Fruit fly (Drosophila melanogaster) whole organism, embryonic: ENCODE data around the gene BuGZ.

Experiments used
- Ada2b ChIP-seq: fragments of 200-800 bp; sonication (Bioruptor generic); IDR thresholded peaks from 2 replicates; pipeline ENCODE4 v1.3.6; 2022; ENCODE audit warnings: missing biosample characterization, missing genetic modification characterization
- BEAF-32 ChIP-seq: fragments of 200-800 bp; sonication (Bioruptor generic); optimal IDR thresholded peaks from 3 replicates; lab custom pipeline; 2017; ENCODE audit warnings: missing biosample characterization, missing genetic modification characterization, mild to moderate bottlenecking, moderate library complexity, missing genetic modification reagents
- CG12219 ChIP-seq: fragments of 200-800 bp; sonication (Bioruptor generic); optimal IDR thresholded peaks from 3 replicates; lab custom pipeline; 2018; ENCODE audit warnings: missing biosample characterization, mild to moderate bottlenecking, missing genetic modification characterization
- CG12659 ChIP-seq: fragments of 200-800 bp; sonication (Bioruptor generic); optimal IDR thresholded peaks from 3 replicates; lab custom pipeline; 2017; ENCODE audit warnings: mild to moderate bottlenecking, missing biosample characterization, missing genetic modification reagents, missing genetic modification characterization
- CG13775 ChIP-seq: fragments of 200-800 bp; sonication (Bioruptor generic); optimal IDR thresholded peaks from 3 replicates; lab custom pipeline; 2017; ENCODE audit warnings: missing biosample characterization, mild to moderate bottlenecking, missing genetic modification characterization
- CG13894 ChIP-seq: fragments of 200-800 bp; sonication (Bioruptor generic); optimal IDR thresholded peaks from 3 replicates; lab custom pipeline; 2018; ENCODE audit warnings: missing biosample characterization, mild to moderate bottlenecking, missing genetic modification characterization, moderate library complexity
- CG14710 ChIP-seq: fragments of 200-800 bp; sonication (Bioruptor generic); optimal IDR thresholded peaks from 3 replicates; lab custom pipeline; 2019; ENCODE audit warnings: missing biosample characterization, mild to moderate bottlenecking, missing genetic modification characterization, moderate library complexity
- CG17328 ChIP-seq: fragments of 200-800 bp; sonication (Bioruptor generic); IDR thresholded peaks from 2 replicates; pipeline ENCODE4 v1.3.6; 2022; ENCODE audit warnings: missing biosample characterization, missing genetic modification characterization
- CG17802 ChIP-seq: fragments of 200-800 bp; sonication (Bioruptor generic); optimal IDR thresholded peaks from 2 replicates; lab custom pipeline; 2018; ENCODE audit warnings: missing biosample characterization, mild to moderate bottlenecking, missing genetic modification characterization, moderate library complexity
- CG18476 ChIP-seq: fragments of 200-800 bp; sonication (Bioruptor generic); optimal IDR thresholded peaks from 2 replicates; lab custom pipeline; 2016; ENCODE audit warnings: missing biosample characterization, mild to moderate bottlenecking, missing genetic modification characterization
- CG2120 ChIP-seq: fragments of 200-800 bp; sonication (Bioruptor generic); optimal IDR thresholded peaks from 3 replicates; lab custom pipeline; 2016; ENCODE audit warnings: missing biosample characterization, missing genetic modification characterization
- CG30431 ChIP-seq: fragments of 200-800 bp; sonication (Bioruptor generic); optimal IDR thresholded peaks from 2 replicates; lab custom pipeline; 2017; ENCODE audit warnings: missing biosample characterization, missing genetic modification characterization
- CG4730 ChIP-seq: fragments of 200-800 bp; sonication (Bioruptor generic); IDR thresholded peaks from 2 replicates; pipeline ENCODE4 v1.3.6; 2022; ENCODE audit warnings: missing biosample characterization, missing genetic modification characterization
- CG4820 ChIP-seq: fragments of 200-800 bp; sonication (Bioruptor generic); optimal IDR thresholded peaks from 3 replicates; lab custom pipeline; 2016; ENCODE audit warnings: missing biosample characterization, missing genetic modification characterization
- CG7987 ChIP-seq: fragments of 200-800 bp; sonication (Bioruptor generic); optimal IDR thresholded peaks from 2 replicates; lab custom pipeline; 2018; ENCODE audit warnings: missing biosample characterization, mild to moderate bottlenecking, missing genetic modification characterization, moderate library complexity
- CG8388 ChIP-seq: fragments of 200-800 bp; sonication (Bioruptor generic); optimal IDR thresholded peaks from 2 replicates; lab custom pipeline; 2019; ENCODE audit warnings: missing biosample characterization, mild to moderate bottlenecking, missing genetic modification characterization, moderate library complexity
- CrebB ChIP-seq: fragments of 200-800 bp; sonication (Bioruptor generic); optimal IDR thresholded peaks from 3 replicates; lab custom pipeline; 2018; ENCODE audit warnings: missing biosample characterization, mild to moderate bottlenecking, missing genetic modification characterization
- Dek ChIP-seq: fragments of 200-800 bp; sonication (Bioruptor generic); optimal IDR thresholded peaks from 3 replicates; lab custom pipeline; 2019; ENCODE audit warnings: missing biosample characterization, mild to moderate bottlenecking, missing genetic modification characterization, moderate library complexity
- HLHmδ ChIP-seq: fragments of 200-800 bp; sonication (Bioruptor generic); optimal IDR thresholded peaks from 2 replicates; lab custom pipeline; 2018; ENCODE audit warnings: missing biosample characterization, mild to moderate bottlenecking, missing genetic modification characterization, moderate library complexity
- Hand ChIP-seq: fragments of 200-800 bp; sonication (Bioruptor generic); optimal IDR thresholded peaks from 2 replicates; lab custom pipeline; 2017; ENCODE audit warnings: mild to moderate bottlenecking, missing biosample characterization, missing genetic modification reagents, missing genetic modification characterization
- Max ChIP-seq: fragments of 200-800 bp; sonication (Bioruptor generic); optimal IDR thresholded peaks from 2 replicates; lab custom pipeline; 2016; ENCODE audit warnings: missing biosample characterization, mild to moderate bottlenecking, missing genetic modification characterization
- Med ChIP-seq: fragments of 200-800 bp; sonication (Bioruptor generic); peaks from one replicate; lab custom pipeline; 2016; ENCODE audit warnings: missing biosample characterization, missing genetic modification characterization, mild to moderate bottlenecking, inconsistent platforms, moderate library complexity
- Stat92E ChIP-seq, 3 experiments: fragments of >200 bp in 2 of 3; fragments of 200-800 bp in 1 of 3; sonication (Bioruptor generic) in 1 of 3; optimal IDR thresholded peaks; 2 replicates each; lab custom pipeline; 2017 to 2019; ENCODE audit warnings: missing biosample characterization in 3 of 3, missing genetic modification characterization in 3 of 3, mild to moderate bottlenecking in 1 of 3, moderate library complexity in 1 of 3
- al ChIP-seq: fragments of 200-800 bp; sonication (Bioruptor generic); IDR thresholded peaks from 2 replicates; pipeline ENCODE4 v1.3.6; 2022; ENCODE audit warnings: missing biosample characterization, missing genetic modification characterization
- az2 ChIP-seq: fragments of 200-800 bp; sonication (Bioruptor generic); optimal IDR thresholded peaks from 3 replicates; lab custom pipeline; 2016; ENCODE audit warnings: missing biosample characterization, missing genetic modification characterization
- cg ChIP-seq: fragments of 200-800 bp; sonication (Bioruptor generic); optimal IDR thresholded peaks from 3 replicates; lab custom pipeline; 2019; ENCODE audit warnings: missing biosample characterization, mild to moderate bottlenecking, missing genetic modification characterization, moderate library complexity
- corto ChIP-seq: fragments of 200-800 bp; sonication (Bioruptor generic); optimal IDR thresholded peaks from 2 replicates; lab custom pipeline; 2016; ENCODE audit warnings: missing biosample characterization, mild to moderate bottlenecking, missing genetic modification characterization, moderate library complexity
- da ChIP-seq: fragments of 200-800 bp; sonication (Bioruptor generic); optimal IDR thresholded peaks from 2 replicates; lab custom pipeline; 2016; ENCODE audit warnings: missing biosample characterization, missing genetic modification characterization
- dati ChIP-seq: fragments of 200-800 bp; sonication (Bioruptor generic); IDR thresholded peaks from 2 replicates; pipeline ENCODE4 v1.3.6; 2022; ENCODE audit warnings: missing biosample characterization, missing genetic modification characterization
- dysf ChIP-seq: fragments of 200-800 bp; sonication (Bioruptor generic); IDR thresholded peaks from 3 replicates; pipeline ENCODE4 v1.3.6; 2022; ENCODE audit warnings: missing biosample characterization, missing genetic modification characterization
- emc ChIP-seq: fragments of 200-800 bp; sonication (Bioruptor generic); optimal IDR thresholded peaks from 2 replicates; lab custom pipeline; 2016; ENCODE audit warnings: missing biosample characterization, missing genetic modification characterization
- eve ChIP-seq, 2 experiments: fragments of >200 bp; optimal IDR thresholded peaks; 2 replicates each; lab custom pipeline; 2017; ENCODE audit warnings: missing biosample characterization in 2 of 2, missing genetic modification characterization in 2 of 2
- gem ChIP-seq: fragments of 200-800 bp; sonication (Bioruptor generic); optimal IDR thresholded peaks from 2 replicates; lab custom pipeline; 2019; ENCODE audit warnings: missing biosample characterization, mild to moderate bottlenecking, missing genetic modification characterization, moderate library complexity
- gfzf ChIP-seq: fragments of 200-800 bp; sonication (Bioruptor generic); optimal IDR thresholded peaks from 2 replicates; lab custom pipeline; 2016; ENCODE audit warnings: missing biosample characterization, mild to moderate bottlenecking, missing genetic modification characterization, moderate library complexity
- grau ChIP-seq: fragments of 200-800 bp; optimal IDR thresholded peaks from 3 replicates; lab custom pipeline; 2019; ENCODE audit warnings: missing biosample characterization, mild to moderate bottlenecking, missing genetic modification characterization, moderate library complexity
- h ChIP-seq: fragments of >200 bp; optimal IDR thresholded peaks from 2 replicates; lab custom pipeline; 2017
- hb ChIP-seq: fragments of 200-800 bp; sonication (Bioruptor generic); IDR thresholded peaks from 3 replicates; pipeline ENCODE4 v1.3.6; 2022; ENCODE audit warnings: missing biosample characterization, missing genetic modification characterization; ENCODE audit not compliant: partially characterized antibody
- insv ChIP-seq, 2 experiments: fragments of 200-800 bp; sonication (Bioruptor generic); optimal IDR thresholded peaks; 3 replicates each; lab custom pipeline; 2016 to 2018; ENCODE audit warnings: missing biosample characterization in 2 of 2, missing genetic modification characterization in 2 of 2
- jumu ChIP-seq: fragments of 200-800 bp; sonication (Bioruptor generic); optimal IDR thresholded peaks from 3 replicates; lab custom pipeline; 2016; ENCODE audit warnings: missing biosample characterization, missing genetic modification characterization
- kni ChIP-seq: fragments of 200-800 bp; sonication (Bioruptor generic); optimal IDR thresholded peaks from 3 replicates; lab custom pipeline; 2017; ENCODE audit warnings: mild to moderate bottlenecking, missing biosample characterization, missing genetic modification reagents, missing genetic modification characterization
- nerfin-1 ChIP-seq: fragments of 200-800 bp; sonication (Bioruptor generic); optimal IDR thresholded peaks from 3 replicates; lab custom pipeline; 2019; ENCODE audit warnings: missing biosample characterization, mild to moderate bottlenecking, missing genetic modification characterization, moderate library complexity
- pan ChIP-seq, 4 experiments: fragments of >200 bp in 3 of 4; fragments of 200-800 bp in 1 of 4; sonication (Bioruptor generic) in 1 of 4; optimal IDR thresholded peaks in 3 of 4; IDR thresholded peaks in 1 of 4; 2 replicates each; pipeline versions ENCODE4 v1.3.6 to Lab custom; 2017 to 2022; ENCODE audit warnings: missing biosample characterization in 2 of 4, missing genetic modification characterization in 2 of 4, mixed read lengths in 1 of 4
- pnt ChIP-seq: fragments of 200-800 bp; sonication (Bioruptor generic); optimal IDR thresholded peaks from 3 replicates; lab custom pipeline; 2016; ENCODE audit warnings: missing biosample characterization, missing genetic modification characterization
- sd ChIP-seq: fragments of 200-800 bp; sonication (Bioruptor generic); optimal IDR thresholded peaks from 3 replicates; lab custom pipeline; 2018; ENCODE audit warnings: missing biosample characterization, mild to moderate bottlenecking, missing genetic modification characterization, moderate library complexity
- sens ChIP-seq: fragments of 200-800 bp; sonication (Bioruptor generic); peaks from one replicate; lab custom pipeline; 2016; ENCODE audit warnings: missing biosample characterization, missing genetic modification characterization
- tio ChIP-seq: fragments of 200-800 bp; sonication (Bioruptor generic); optimal IDR thresholded peaks from 2 replicates; lab custom pipeline; 2017; ENCODE audit warnings: missing biosample characterization, missing genetic modification characterization, inconsistent platforms
- toy ChIP-seq: fragments of 200-800 bp; sonication (Bioruptor generic); IDR thresholded peaks from 2 replicates; pipeline ENCODE4 v1.3.6; 2022; ENCODE audit warnings: missing biosample characterization, missing genetic modification characterization
- vfl ChIP-seq: fragments of 200-800 bp; sonication (Bioruptor generic); optimal IDR thresholded peaks from 2 replicates; lab custom pipeline; 2016; ENCODE audit warnings: missing biosample characterization, missing genetic modification characterization
- zfh1 ChIP-seq: fragments of 200-800 bp; sonication (Bioruptor generic); IDR thresholded peaks from 3 replicates; pipeline ENCODE4 v1.3.6; 2022; ENCODE audit warnings: missing biosample characterization, missing genetic modification characterization

Gene BuGZ

dm6 chr2L:16703753-16704152 is 39.5 kb upstream of the BuGZ start (continued):
- TF ChIP-seq CG7987 (GFP tag; lab: Kevin White, UChicago) (no peak), h (lab: Kevin White, UChicago) (no peak), CrebB (tag; lab: Kevin White, UChicago) (peak; percentile 38), CG30431 (GFP tag; lab: Kevin White, UChicago) (no peak), gfzf (GFP tag; lab: Kevin White, UChicago) (no peak), BEAF-32 (no peak), nerfin-1 (tag; lab: Kevin White, UChicago) (no peak), zfh1 (GFP tag; lab: Robert Waterston, UW) (peak; percentile 59; the same call in 2 of the 3 replicates), cg (GFP tag; lab: Kevin White, UChicago) (no peak), insv (GFP tag; optimal IDR thresholded peaks at IDR 0.05; lab: Kevin White, UChicago) (no peak), CG4730 (GFP tag; lab: Robert Waterston, UW) (no peak), da (GFP tag; lab: Kevin White, UChicago) (no peak), pnt (GFP tag; lab: Kevin White, UChicago) (no peak), CG18476 (GFP tag; lab: Kevin White, UChicago) (peak; percentile 35), dati (no peak), CG17328 (no peak; the same call in 1 of the 2 replicates), CG13775 (GFP tag; lab: Kevin White, UChicago) (peak; percentile 63), corto (no peak), Max (GFP tag; lab: Kevin White, UChicago) (peak; percentile 36), al (no peak; the same call in 1 of the 2 replicates), emc (no peak), CG4820 (peak; percentile 32), sens (GFP tag; lab: Kevin White, UChicago) (peak; percentile 91), kni (GFP tag; lab: Kevin White, UChicago) (no peak), pan (optimal IDR thresholded peaks at IDR 0.05; lab: Kevin White, UChicago) (no peak), pan (GFP tag; optimal IDR thresholded peaks at IDR 0.05 in 1 of 2, IDR thresholded peaks at IDR 0.05 in 1 of 2) (no peak), CG8388 (no peak), vfl (GFP tag; lab: Kevin White, UChicago) (no peak), Dek (tag; lab: Kevin White, UChicago) (peak; percentile 42), CG14710 (tag; lab: Kevin White, UChicago) (no peak), CG13894 (tag; lab: Kevin White, UChicago) (no peak), CG17802 (tag; lab: Kevin White, UChicago) (no peak), dysf (GFP tag; lab: Robert Waterston, UW) (peak; percentile 62; the same call in 2 of the 3 replicates), eve (GFP tag; optimal IDR thresholded peaks at IDR 0.05; lab: Kevin White, UChicago) (no peak), HLHmδ (GFP tag; lab: Kevin White, UChicago) (no peak), toy (no peak), CG12219 (GFP tag; lab: Kevin White, UChicago) (peak; percentile 3)

- TF ChIP-seq CG12659 (GFP tag; lab: Kevin White, UChicago), result peak; percentile 24
- TF ChIP-seq sd (tag; lab: Kevin White, UChicago), result peak; percentile 95
- TF ChIP-seq hb (GFP tag; lab: Robert Waterston, UW), result no peak
- TF ChIP-seq CG17328, result peak; percentile 51
- peak; percentile 6 for TF ChIP-seq CG2120
- peak; percentile 1 for TF ChIP-seq tio (GFP tag; lab: Kevin White, UChicago)
- TF ChIP-seq az2, result peak; percentile 17
- peak; percentile 57 for TF ChIP-seq gem (tag; lab: Kevin White, UChicago)
- TF ChIP-seq Stat92E (GFP tag; optimal IDR thresholded peaks at IDR 0.05; lab: Kevin White, UChicago), result peak in 1 of 3 experiments; percentile 1
- TF ChIP-seq jumu, result peak; percentile 19
- no peak for TF ChIP-seq Hand (GFP tag; lab: Kevin White, UChicago)
- 0 out of 3 replicates have a peak, but pooled peaks have one; percentile 35 for TF ChIP-seq dysf (GFP tag; lab: Robert Waterston, UW)
- peak; percentile 7 for TF ChIP-seq grau (tag; lab: Kevin White, UChicago)
- TF ChIP-seq Med (GFP tag; lab: Kevin White, UChicago), result peak; percentile 77
- TF ChIP-seq Ada2b (GFP tag; lab: Robert Waterston, UW), result peak; percentile 38; the same call in 1 of the 2 replicates
Observed at dm6 chr2L:16706882-16707775, 36.1 kb upstream of the BuGZ start.
